Fruit fly (Drosophila melanogaster) whole organism, embryonic: Measurements from ENCODE around the gene OS9.
A peak's percentile ranks its signal among the peaks of the same experiment; 100 is the strongest.

ENCODE experiments used
- Abd-B ChIP-seq: fragments of 200-800 bp; sonication (Bioruptor generic); optimal IDR thresholded peaks from 2 replicates; lab custom pipeline; 2018; ENCODE audit warnings: missing biosample characterization, mild to moderate bottlenecking, missing genetic modification characterization, moderate library complexity
- B-H1 ChIP-seq: fragments of 200-800 bp; sonication (Bioruptor generic); IDR thresholded peaks from 3 replicates; pipeline ENCODE4 v1.3.6; 2022; ENCODE audit warnings: missing biosample characterization, missing genetic modification characterization
- CG10274 ChIP-seq: fragments of 200-800 bp; sonication (Bioruptor generic); optimal IDR thresholded peaks from 3 replicates; lab custom pipeline; 2017; ENCODE audit warnings: missing biosample characterization, mild to moderate bottlenecking, missing genetic modification characterization
- CG12236 ChIP-seq: fragments of 200-800 bp; sonication (Bioruptor generic); optimal IDR thresholded peaks from 2 replicates; lab custom pipeline; 2016; ENCODE audit warnings: missing biosample characterization, missing genetic modification characterization
- CG13123 ChIP-seq: fragments of 200-800 bp; sonication (Bioruptor generic); optimal IDR thresholded peaks from 2 replicates; lab custom pipeline; 2016; ENCODE audit warnings: missing biosample characterization, missing genetic modification characterization
- CG13624 ChIP-seq: fragments of 200-800 bp; sonication (Bioruptor generic); optimal IDR thresholded peaks from 2 replicates; lab custom pipeline; 2016; ENCODE audit warnings: missing biosample characterization, missing genetic modification characterization
- CG13775 ChIP-seq: fragments of 200-800 bp; sonication (Bioruptor generic); optimal IDR thresholded peaks from 3 replicates; lab custom pipeline; 2017; ENCODE audit warnings: missing biosample characterization, mild to moderate bottlenecking, missing genetic modification characterization
- CG17186 ChIP-seq: fragments of 200-800 bp; sonication (Bioruptor generic); optimal IDR thresholded peaks from 3 replicates; lab custom pipeline; 2017; ENCODE audit warnings: missing biosample characterization, missing genetic modification reagents, missing genetic modification characterization
- CG17385 ChIP-seq: fragments of 200-800 bp; sonication (Bioruptor generic); optimal IDR thresholded peaks from 3 replicates; lab custom pipeline; 2018; ENCODE audit warnings: missing biosample characterization, mild to moderate bottlenecking, missing genetic modification characterization
- CG17568 ChIP-seq: fragments of 200-800 bp; sonication (Bioruptor generic); optimal IDR thresholded peaks from 2 replicates; lab custom pipeline; 2018; ENCODE audit warnings: missing biosample characterization, mild to moderate bottlenecking, missing genetic modification characterization, moderate library complexity
- CG18011 ChIP-seq: fragments of 200-800 bp; sonication (Bioruptor generic); optimal IDR thresholded peaks from 2 replicates; lab custom pipeline; 2017; ENCODE audit warnings: missing biosample characterization, missing genetic modification characterization, mild to moderate bottlenecking, moderate library complexity, missing genotype
- CG18476 ChIP-seq: fragments of 200-800 bp; sonication (Bioruptor generic); optimal IDR thresholded peaks from 2 replicates; lab custom pipeline; 2016; ENCODE audit warnings: missing biosample characterization, mild to moderate bottlenecking, missing genetic modification characterization
- CG2875 ChIP-seq: fragments of 200-800 bp; sonication (Bioruptor generic); optimal IDR thresholded peaks from 2 replicates; lab custom pipeline; 2017; ENCODE audit warnings: missing biosample characterization, mild to moderate bottlenecking, missing genetic modification characterization, missing genetic modification reagents
- CG30403 ChIP-seq: fragments of 200-800 bp; sonication (Bioruptor generic); optimal IDR thresholded peaks from 3 replicates; lab custom pipeline; 2016; ENCODE audit warnings: missing biosample characterization, missing genetic modification characterization
- CG3407 ChIP-seq: fragments of 200-800 bp; sonication (Bioruptor generic); optimal IDR thresholded peaks from 2 replicates; lab custom pipeline; 2018; ENCODE audit warnings: missing biosample characterization, mild to moderate bottlenecking, missing genetic modification characterization
- CG34376 ChIP-seq: fragments of 200-800 bp; sonication (Bioruptor generic); optimal IDR thresholded peaks from 2 replicates; lab custom pipeline; 2018; ENCODE audit warnings: missing biosample characterization, mild to moderate bottlenecking, missing genetic modification characterization
- CG7839 ChIP-seq: fragments of 200-800 bp; sonication (Bioruptor generic); optimal IDR thresholded peaks from 3 replicates; lab custom pipeline; 2018; ENCODE audit warnings: missing biosample characterization, mild to moderate bottlenecking, missing genetic modification characterization, moderate library complexity
- CG7963 ChIP-seq: fragments of 200-800 bp; sonication (Bioruptor generic); IDR thresholded peaks from 3 replicates; pipeline ENCODE4 v1.3.6; 2022; ENCODE audit warnings: missing biosample characterization, missing genetic modification characterization; ENCODE audit not compliant: partially characterized antibody
- CG9797 ChIP-seq: fragments of 200-800 bp; sonication (Bioruptor generic); optimal IDR thresholded peaks from 3 replicates; lab custom pipeline; 2018; ENCODE audit warnings: missing biosample characterization, mild to moderate bottlenecking, missing genetic modification characterization
- CG9817 ChIP-seq: fragments of 200-800 bp; sonication (Bioruptor generic); optimal IDR thresholded peaks from 2 replicates; lab custom pipeline; 2018; ENCODE audit warnings: missing biosample characterization, mild to moderate bottlenecking, missing genetic modification characterization, moderate library complexity
- Eip74EF ChIP-seq, 2 experiments: fragments of 200-800 bp in 1 of 2; fragments of >200 bp in 1 of 2; sonication (Bioruptor generic) in 1 of 2; optimal IDR thresholded peaks; 2 replicates each; lab custom pipeline; 2017 to 2019; ENCODE audit warnings: missing biosample characterization in 2 of 2, missing genetic modification characterization in 2 of 2, mild to moderate bottlenecking in 1 of 2, moderate library complexity in 1 of 2
- HLH4C ChIP-seq: fragments of 200-800 bp; sonication (Bioruptor generic); IDR thresholded peaks from 3 replicates; pipeline ENCODE4 v1.3.6; 2022; ENCODE audit warnings: missing biosample characterization, missing genetic modification characterization; ENCODE audit not compliant: partially characterized antibody
- HLHmδ ChIP-seq: fragments of 200-800 bp; sonication (Bioruptor generic); optimal IDR thresholded peaks from 2 replicates; lab custom pipeline; 2018; ENCODE audit warnings: missing biosample characterization, mild to moderate bottlenecking, missing genetic modification characterization, moderate library complexity
- Lim3 ChIP-seq: fragments of 200-800 bp; sonication (Bioruptor generic); IDR thresholded peaks from 2 replicates; pipeline ENCODE4 v1.3.6; 2022; ENCODE audit warnings: missing biosample characterization, missing genetic modification characterization
- Lpt ChIP-seq: fragments of >200 bp; optimal IDR thresholded peaks from 2 replicates; lab custom pipeline; 2018; ENCODE audit warnings: missing biosample characterization, missing genetic modification characterization
- Pdp1 ChIP-seq, 2 experiments: fragments of 200-800 bp; sonication (Bioruptor generic); optimal IDR thresholded peaks; 3 replicates each; lab custom pipeline; 2016; ENCODE audit warnings: missing biosample characterization in 2 of 2, missing genetic modification characterization in 2 of 2, mild to moderate bottlenecking in 1 of 2, moderate library complexity in 1 of 2
- Ssrp ChIP-seq: fragments of 200-800 bp; sonication (Bioruptor generic); optimal IDR thresholded peaks from 2 replicates; lab custom pipeline; 2018; ENCODE audit warnings: missing biosample characterization, mild to moderate bottlenecking, missing genetic modification characterization, moderate library complexity
- TFAM ChIP-seq: fragments of 200-800 bp; sonication (Bioruptor generic); optimal IDR thresholded peaks from 2 replicates; lab custom pipeline; 2017; ENCODE audit warnings: missing biosample characterization, missing genetic modification characterization, inconsistent platforms
- Usf ChIP-seq: fragments of 200-800 bp; sonication (Bioruptor generic); optimal IDR thresholded peaks from 2 replicates; lab custom pipeline; 2017; ENCODE audit warnings: missing genotype, missing biosample characterization, missing genetic modification characterization
- al ChIP-seq: fragments of 200-800 bp; sonication (Bioruptor generic); IDR thresholded peaks from 2 replicates; pipeline ENCODE4 v1.3.6; 2022; ENCODE audit warnings: missing biosample characterization, missing genetic modification characterization
- cg ChIP-seq: fragments of 200-800 bp; sonication (Bioruptor generic); optimal IDR thresholded peaks from 3 replicates; lab custom pipeline; 2019; ENCODE audit warnings: missing biosample characterization, mild to moderate bottlenecking, missing genetic modification characterization, moderate library complexity
- da ChIP-seq: fragments of 200-800 bp; sonication (Bioruptor generic); optimal IDR thresholded peaks from 2 replicates; lab custom pipeline; 2016; ENCODE audit warnings: missing biosample characterization, missing genetic modification characterization
- eve ChIP-seq, 2 experiments: fragments of >200 bp; optimal IDR thresholded peaks; 2 replicates each; lab custom pipeline; 2017; ENCODE audit warnings: missing biosample characterization in 2 of 2, missing genetic modification characterization in 2 of 2
- ewg ChIP-seq: fragments of 200-800 bp; sonication (Bioruptor generic); optimal IDR thresholded peaks from 3 replicates; lab custom pipeline; 2017; ENCODE audit warnings: mild to moderate bottlenecking, missing biosample characterization, missing genetic modification reagents, missing genetic modification characterization
- fd64A ChIP-seq: fragments of 200-800 bp; sonication (Bioruptor generic); optimal IDR thresholded peaks from 3 replicates; lab custom pipeline; 2018; ENCODE audit warnings: missing biosample characterization, mild to moderate bottlenecking, missing genetic modification characterization
- fu2 ChIP-seq: fragments of 200-800 bp; sonication (Bioruptor generic); optimal IDR thresholded peaks from 2 replicates; lab custom pipeline; 2016; ENCODE audit warnings: missing biosample characterization, missing genetic modification characterization
- grau ChIP-seq: fragments of 200-800 bp; optimal IDR thresholded peaks from 3 replicates; lab custom pipeline; 2019; ENCODE audit warnings: missing biosample characterization, mild to moderate bottlenecking, missing genetic modification characterization, moderate library complexity
- ham ChIP-seq: fragments of 200-800 bp; sonication (Bioruptor generic); IDR thresholded peaks from 2 replicates; pipeline ENCODE4 v1.3.6; 2022; ENCODE audit warnings: missing biosample characterization, missing genetic modification characterization
- jing ChIP-seq: fragments of 200-800 bp; sonication (Bioruptor generic); optimal IDR thresholded peaks from 2 replicates; lab custom pipeline; 2018; ENCODE audit warnings: missing biosample characterization, mild to moderate bottlenecking, missing genetic modification characterization
- kah ChIP-seq: fragments of 200-800 bp; sonication (Bioruptor generic); optimal IDR thresholded peaks from 2 replicates; lab custom pipeline; 2018; ENCODE audit warnings: missing biosample characterization, mild to moderate bottlenecking, missing genetic modification characterization
- kay ChIP-seq: fragments of 200-800 bp; sonication (Bioruptor generic); optimal IDR thresholded peaks from 2 replicates; lab custom pipeline; 2016; ENCODE audit warnings: missing biosample characterization, missing genetic modification characterization
- kni ChIP-seq: fragments of 200-800 bp; sonication (Bioruptor generic); optimal IDR thresholded peaks from 3 replicates; lab custom pipeline; 2017; ENCODE audit warnings: mild to moderate bottlenecking, missing biosample characterization, missing genetic modification reagents, missing genetic modification characterization
- nerfin-2 ChIP-seq: fragments of 200-800 bp; sonication (Bioruptor generic); IDR thresholded peaks from 2 replicates; pipeline ENCODE4 v1.3.6; 2022; ENCODE audit warnings: missing biosample characterization, missing genetic modification characterization; ENCODE audit not compliant: partially characterized antibody
- pho ChIP-seq: fragments of 200-800 bp; sonication (Bioruptor generic); optimal IDR thresholded peaks from 2 replicates; lab custom pipeline; 2016; ENCODE audit warnings: missing biosample characterization, missing genetic modification characterization
- prd ChIP-seq, 3 experiments: fragments of >200 bp in 2 of 3; fragments of 200-800 bp in 1 of 3; sonication (Bioruptor generic) in 1 of 3; optimal IDR thresholded peaks in 2 of 3; IDR thresholded peaks in 1 of 3; 2 replicates in 2 of 3; 3 replicates in 1 of 3; pipeline versions ENCODE4 v1.3.6 to Lab custom; 2017 to 2022; ENCODE audit warnings: missing biosample characterization in 1 of 3, missing genetic modification characterization in 1 of 3
- seq ChIP-seq: fragments of 200-800 bp; sonication (Bioruptor generic); IDR thresholded peaks from 2 replicates; pipeline ENCODE4 v1.3.6; 2022; ENCODE audit warnings: missing biosample characterization, missing genetic modification characterization
- sima ChIP-seq: fragments of 200-800 bp; sonication (Bioruptor generic); optimal IDR thresholded peaks from 2 replicates; lab custom pipeline; 2016; ENCODE audit warnings: missing biosample characterization, missing genetic modification characterization
- ttk ChIP-seq: fragments of 200-800 bp; sonication (Bioruptor generic); IDR thresholded peaks from 2 replicates; pipeline ENCODE4 v2.1.2; 2022; ENCODE audit warnings: missing biosample characterization, missing genetic modification characterization

The OS9 gene

DNA sequence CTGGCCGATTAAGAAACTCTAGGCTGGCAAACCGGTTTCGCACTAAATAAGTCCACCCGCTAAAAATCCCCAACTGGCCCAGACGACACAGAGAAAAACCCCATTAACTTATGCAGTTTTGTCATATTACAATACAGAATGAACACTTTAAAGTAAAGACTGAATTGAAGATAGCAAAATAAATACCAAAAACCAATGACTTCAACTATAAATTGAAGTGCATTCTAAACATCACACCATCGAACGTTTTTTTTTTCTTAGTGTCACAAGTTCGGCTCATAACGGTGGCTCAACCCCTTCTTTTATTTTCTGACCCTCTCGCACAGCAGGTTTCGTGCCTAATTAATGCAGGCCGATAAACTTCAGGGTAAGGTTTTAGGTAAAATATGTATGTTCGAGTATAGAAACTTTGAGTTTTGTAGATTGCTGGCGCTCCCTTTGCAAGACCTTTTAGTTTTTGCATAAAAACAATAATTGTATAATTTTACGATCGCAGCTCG, 24.9 kb downstream of the OS9 start (continued):
- TF ChIP-seq da = peak; percentile 60
- TF ChIP-seq CG3407 (GFP tag; lab: Kevin White, UChicago) = peak; percentile 59
- peak; percentile 25 for TF ChIP-seq TFAM (GFP tag; lab: Kevin White, UChicago)
- no peak for TF ChIP-seq CG7963 (GFP tag; lab: Robert Waterston, UW)
- TF ChIP-seq CG13775 = peak; percentile 80
- peak; percentile 79 for TF ChIP-seq CG9817 (tag; lab: Kevin White, UChicago)
- peak; percentile 87 for TF ChIP-seq pho (GFP tag; lab: Kevin White, UChicago)
- no peak for TF ChIP-seq HLHmδ (GFP tag; lab: Kevin White, UChicago)
- TF ChIP-seq Lpt = no peak
- peak; percentile 62 for TF ChIP-seq CG13624 (GFP tag; lab: Kevin White, UChicago)
- peak; percentile 25 for TF ChIP-seq kah (GFP tag; lab: Kevin White, UChicago)
- TF ChIP-seq CG17385 = peak; percentile 81
- TF ChIP-seq prd (optimal IDR thresholded peaks at IDR 0.05; lab: Kevin White, UChicago) = no peak
- peak; percentile 95 for TF ChIP-seq prd (GFP tag; IDR thresholded peaks at IDR 0.05; lab: Robert Waterston, UW)
- TF ChIP-seq kni (GFP tag; lab: Kevin White, UChicago) = peak; percentile 37
- peak; percentile 57 for TF ChIP-seq CG17568 (GFP tag; lab: Kevin White, UChicago)
- peak; percentile 80 for TF ChIP-seq ham
- TF ChIP-seq Eip74EF (GFP tag; optimal IDR thresholded peaks at IDR 0.05; lab: Kevin White, UChicago) = peak in 1 of 2 experiments; percentile 31
- TF ChIP-seq ewg (GFP tag; lab: Kevin White, UChicago) = peak; percentile 71
- TF ChIP-seq fu2 (GFP tag; lab: Kevin White, UChicago) = peak; percentile 84
- peak; percentile 74 for TF ChIP-seq Ssrp (tag; lab: Kevin White, UChicago)
- TF ChIP-seq jing (GFP tag; lab: Kevin White, UChicago) = peak; percentile 72
- peak; percentile 82 for TF ChIP-seq grau (tag; lab: Kevin White, UChicago)
- TF ChIP-seq ttk (GFP tag; lab: Robert Waterston, UW) = peak; percentile 52
- TF ChIP-seq B-H1 (GFP tag; lab: Robert Waterston, UW) = peak; percentile 88
- TF ChIP-seq CG18011 (GFP tag; lab: Kevin White, UChicago) = peak; percentile 35
- TF ChIP-seq kay = peak; percentile 68
- peak; percentile 2 for TF ChIP-seq sima (GFP tag; lab: Kevin White, UChicago)
- peak; percentile 49 for TF ChIP-seq Usf (GFP tag; lab: Kevin White, UChicago)
- TF ChIP-seq al (GFP tag; lab: Robert Waterston, UW) = peak; percentile 93
- TF ChIP-seq seq (GFP tag; lab: Robert Waterston, UW) = peak; percentile 91
- peak; percentile 71 for TF ChIP-seq CG12236 (GFP tag; lab: Kevin White, UChicago)
- TF ChIP-seq CG10274 (GFP tag; lab: Kevin White, UChicago) = peak; percentile 71
- TF ChIP-seq eve (GFP tag; optimal IDR thresholded peaks at IDR 0.05; lab: Kevin White, UChicago) = peak in 1 of 2 experiments; percentile 94
- TF ChIP-seq HLH4C (GFP tag; lab: Robert Waterston, UW) = no peak
- no peak for TF ChIP-seq cg (GFP tag; lab: Kevin White, UChicago)
- peak; percentile 76 for TF ChIP-seq CG7839 (tag; lab: Kevin White, UChicago)
- TF ChIP-seq Abd-B (GFP tag; lab: Kevin White, UChicago) = peak; percentile 32
- TF ChIP-seq CG13123 = peak; percentile 69
- TF ChIP-seq CG9797 = no peak
- peak; percentile 71 for TF ChIP-seq CG2875 (GFP tag; lab: Kevin White, UChicago)
- TF ChIP-seq Pdp1 (GFP tag; optimal IDR thresholded peaks at IDR 0.05; lab: Kevin White, UChicago) = peak; percentile 59 to 71
- TF ChIP-seq CG34376 = peak; percentile 47
- TF ChIP-seq CG17186 (GFP tag; lab: Kevin White, UChicago) = no peak
- TF ChIP-seq Lim3 (GFP tag; lab: Robert Waterston, UW) = peak; percentile 35; the same call in 1 of the 2 replicates
- peak; percentile 39 for TF ChIP-seq CG18476 (GFP tag; lab: Kevin White, UChicago)
- TF ChIP-seq fd64A (GFP tag; lab: Kevin White, UChicago) = peak; percentile 47
- peak; percentile 90 for TF ChIP-seq CG30403
- no peak for TF ChIP-seq nerfin-2 (GFP tag; lab: Robert Waterston, UW)
